Fruit fly (Drosophila melanogaster): ENCODE data around the gene Sik2.

DNA sequence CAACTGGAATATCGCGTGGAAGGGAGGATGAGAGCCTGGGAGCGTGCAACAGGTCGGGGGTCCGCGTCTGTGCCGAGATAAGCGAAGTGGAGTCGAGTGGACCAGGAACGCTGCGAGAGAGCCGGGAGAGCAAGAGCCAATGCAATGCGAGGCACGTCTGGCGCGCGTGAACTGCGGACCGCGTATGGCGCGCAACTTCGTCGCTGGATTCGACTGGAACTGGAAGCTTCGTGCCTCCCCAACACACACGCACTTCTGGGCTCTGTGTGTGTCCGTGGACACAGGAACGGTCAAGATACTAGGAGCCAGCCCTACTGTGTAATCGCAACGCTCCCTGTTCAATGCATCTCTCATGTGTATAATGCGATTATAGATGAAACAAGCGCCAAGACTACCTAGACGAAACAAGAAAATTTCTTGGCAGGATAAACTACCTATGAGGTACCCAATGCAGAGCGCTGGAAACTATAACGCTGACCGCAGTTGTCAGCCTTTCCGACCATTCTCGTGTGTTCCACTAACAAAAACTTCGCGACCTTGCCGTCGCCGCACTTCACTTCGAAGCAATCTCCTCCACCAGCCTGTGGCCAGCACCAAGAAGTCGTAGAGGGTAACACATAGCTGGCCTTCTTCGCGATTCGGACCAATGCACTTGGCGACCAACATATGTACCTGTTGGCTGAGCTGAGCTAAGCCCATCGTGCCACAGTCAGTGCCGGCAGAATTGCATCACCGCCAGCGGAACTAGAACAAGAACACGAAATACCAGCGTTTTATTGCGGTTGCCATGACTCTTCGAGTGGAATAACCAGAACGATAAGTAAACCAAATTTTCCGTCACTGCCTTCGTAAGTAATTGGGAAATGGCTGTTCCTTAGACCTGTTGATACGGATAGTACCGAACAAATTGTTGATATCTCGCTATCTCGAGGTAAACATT lies 10.4 kb upstream of the Sik2 start, which contains the start of gene Rtca:
- TF ChIP-seq usp (GFP tag; optimal IDR thresholded peaks at IDR 0.05): no peak
- TF ChIP-seq CG8478 (optimal IDR thresholded peaks at IDR 0.05): no peak
